Worm (Caenorhabditis elegans) whole organism, L4/young adult: ENCODE measurements around the gene agt-2.

ENCODE experiments used
- W03F9.2 ChIP-seq: fragments of 150-350 bp; optimal IDR thresholded peaks from 2 replicates; lab custom pipeline; 2014; ENCODE audit warnings: missing biosample characterization, missing genetic modification characterization
- dao-5 ChIP-seq: sonication (generic microtip); optimal IDR thresholded peaks from 2 replicates; lab custom pipeline; 2016; ENCODE audit warnings: missing genotype, missing genetic modification characterization, moderate library complexity, missing compliant biosample characterization
- him-1 ChIP-seq: sonication (generic microtip); optimal IDR thresholded peaks from 2 replicates; lab custom pipeline; 2016; ENCODE audit warnings: missing genotype, missing genetic modification reagents, missing genetic modification characterization, missing compliant biosample characterization

agt-2 gene

ce11 chrII:5373275-5374047, at the start of gene agt-2, which contains the start of gene F09E5.3:
Gene agt-2 (minus strand): TSS chrII:5373827.
Gene F09E5.3 (plus strand): TSS chrII:5373997.
- no peak for TF ChIP-seq dao-5
- peak; percentile 89 for TF ChIP-seq W03F9.2

ce11 chrII:5420947-5421614, 47.5 kb upstream of the agt-2 start, which contains the start of gene tofu-6:
Gene tofu-6 (plus strand): TSS chrII:5421248.
- no peak for TF ChIP-seq W03F9.2
- TF ChIP-seq dao-5 = no peak
- no peak for TF ChIP-seq him-1 (tag; lab: Kevin White, UChicago)

- TF ChIP-seq dao-5 (no peak), W03F9.2 (no peak), him-1 (tag; lab: Kevin White, UChicago) (no peak)
These were observed 45.3 kb upstream of the agt-2 start, which contains the start of gene EEED8.15 for ce11 chrII:5418929-5419328. Gene EEED8.15 (plus strand): TSS chrII:5419229.

- TF ChIP-seq dao-5 (no peak), W03F9.2 (no peak), him-1 (tag; lab: Kevin White, UChicago) (no peak)
These were observed 44.7 kb upstream of the agt-2 start for ce11 chrII:5418317-5418716.

- TF ChIP-seq him-1 (tag; lab: Kevin White, UChicago) (no peak), W03F9.2 (no peak), dao-5 (no peak)
These were observed 44.3 kb upstream of the agt-2 start for ce11 chrII:5417905-5418304.

- TF ChIP-seq W03F9.2 (no peak), him-1 (tag; lab: Kevin White, UChicago) (no peak), dao-5 (no peak)
These were observed 42.7 kb upstream of the agt-2 start, which contains the start of gene EEED8.2 for ce11 chrII:5416204-5416764. Gene EEED8.2 (plus strand): TSS chrII:5416714.

ce11 chrII:5414040-5414439, 40.4 kb upstream of the agt-2 start, which contains the start of the genes EEED8.14 and EEED8.3:
Gene EEED8.14 (minus strand): TSS chrII:5414052.
Gene EEED8.3 (plus strand): TSS chrII:5414276.
- TF ChIP-seq dao-5 (no peak), him-1 (tag; lab: Kevin White, UChicago) (no peak), W03F9.2 (no peak)

- TF ChIP-seq W03F9.2 = no peak
These were observed 38.8 kb upstream of the agt-2 start, which contains the start of the genes EEED8.13 and EEED8.18 for ce11 chrII:5412467-5412866. Gene EEED8.13 (minus strand): TSS chrII:5412567. Gene EEED8.18 (minus strand): TSS chrII:5412610.

- TF ChIP-seq dao-5 (no peak), him-1 (tag; lab: Kevin White, UChicago) (no peak), W03F9.2 (no peak)
These were observed 35.3 kb upstream of the agt-2 start, which contains the start of the genes EEED8.12 and EEED8.4 for ce11 chrII:5408924-5409323. Gene EEED8.12 (minus strand): TSS chrII:5409024. Gene EEED8.4 (plus strand): TSS chrII:5409319.

- no peak for TF ChIP-seq dao-5
- no peak for TF ChIP-seq W03F9.2
- no peak for TF ChIP-seq him-1 (tag; lab: Kevin White, UChicago)
These were observed 33.9 kb upstream of the agt-2 start, which contains the start of gene clec-141 for ce11 chrII:5407548-5407947. Gene clec-141 (minus strand): TSS chrII:5407648.

ce11 chrII:5399201-5399600, 25.6 kb upstream of the agt-2 start, which contains the start of gene mog-5:
Gene mog-5 (plus strand): TSS chrII:5399538.
- TF ChIP-seq him-1 (tag; lab: Kevin White, UChicago) (no peak), dao-5 (no peak), W03F9.2 (no peak)

ce11 chrII:5398779-5399178, 25.2 kb upstream of the agt-2 start, which contains the start of gene fbxl-3:
Gene fbxl-3 (minus strand): TSS chrII:5398902.
- TF ChIP-seq W03F9.2 (no peak), dao-5 (no peak), him-1 (tag; lab: Kevin White, UChicago) (no peak)

ce11 chrII:5395594-5395993, 22.0 kb upstream of the agt-2 start, which contains the start of gene pink-1:
Gene pink-1 (minus strand): TSS chrII:5395694.
- TF ChIP-seq dao-5 = no peak
- no peak for TF ChIP-seq W03F9.2
- TF ChIP-seq him-1 (tag; lab: Kevin White, UChicago) = no peak

ce11 chrII:5393090-5393489, 19.5 kb upstream of the agt-2 start, which contains the start of gene brap-2:
Gene brap-2 (minus strand): TSS chrII:5393190.
- no peak for TF ChIP-seq W03F9.2
- TF ChIP-seq dao-5 = no peak
- no peak for TF ChIP-seq him-1 (tag; lab: Kevin White, UChicago)
